Fruit fly (Drosophila melanogaster): ENCODE results near the gene Sr-CIV.

DNA sequence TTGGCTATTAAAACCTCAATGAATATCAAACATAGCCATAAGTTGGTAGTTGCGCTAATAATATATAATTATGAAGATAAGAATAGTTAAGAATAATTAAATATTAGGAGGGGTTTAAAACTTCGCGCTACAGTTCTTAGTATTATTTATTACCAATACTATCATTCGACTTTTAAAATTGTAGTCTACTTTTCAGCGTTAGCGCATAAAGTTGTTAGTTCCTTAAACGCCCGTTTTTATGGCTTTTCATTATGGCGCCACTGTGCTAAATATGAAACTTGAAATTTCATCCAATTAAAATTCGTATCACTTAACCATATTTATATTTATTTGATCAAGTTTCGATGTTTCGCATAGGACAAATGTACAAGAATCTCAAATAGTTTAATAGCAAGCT is 43.4 kb downstream of the Sr-CIV start:
- TF ChIP-seq usp (GFP tag; optimal IDR thresholded peaks at IDR 0.05) (no peak), psq (optimal IDR thresholded peaks at IDR 0.05) (no peak), CG8478 (optimal IDR thresholded peaks at IDR 0.05) (no peak), Dll (optimal IDR thresholded peaks at IDR 0.05) (no peak), EcR (GFP tag; optimal IDR thresholded peaks at IDR 0.05) (no peak), pan (optimal IDR thresholded peaks at IDR 0.05) (no peak)
